Fruit fly (Drosophila melanogaster) whole organism, pupa: Measurements from ENCODE around the gene Fst.
"Not testable (repeated sequence)": the region's sequence is repeated elsewhere in the genome, so short reads cannot be mapped to it uniquely, and the experiment has no call there.

ENCODE experiments used
- CG10348 ChIP-seq: fragments of 200-800 bp; sonication (Bioruptor generic); IDR thresholded peaks from 2 replicates; pipeline ENCODE4 v1.3.6; 2022; ENCODE audit warnings: missing biosample characterization, missing genetic modification characterization
- CG12605 ChIP-seq: fragments of 200-800 bp; sonication (Bioruptor generic); IDR thresholded peaks from 2 replicates; pipeline ENCODE4 v1.3.6; 2022; ENCODE audit warnings: missing biosample characterization, missing genetic modification characterization
- CG13204 ChIP-seq: fragments of 200-800 bp; sonication (Bioruptor generic); optimal IDR thresholded peaks from 2 replicates; lab custom pipeline; 2018; ENCODE audit warnings: missing biosample characterization, mild to moderate bottlenecking, missing genetic modification characterization, moderate library complexity
- CG14655 ChIP-seq: fragments of 200-800 bp; sonication (Bioruptor generic); optimal IDR thresholded peaks from 3 replicates; lab custom pipeline; 2017; ENCODE audit warnings: mild to moderate bottlenecking, missing biosample characterization, missing genetic modification reagents, missing genetic modification characterization
- CG15710 ChIP-seq: fragments of 200-800 bp; sonication (Bioruptor generic); optimal IDR thresholded peaks from 2 replicates; lab custom pipeline; 2018; ENCODE audit warnings: missing biosample characterization, mild to moderate bottlenecking, missing genetic modification characterization, moderate library complexity
- CG17806 ChIP-seq: fragments of 200-800 bp; sonication (Bioruptor generic); optimal IDR thresholded peaks from 2 replicates; lab custom pipeline; 2018; ENCODE audit warnings: missing biosample characterization, mild to moderate bottlenecking, missing genetic modification characterization, moderate library complexity
- CG32121 ChIP-seq: fragments of 200-800 bp; sonication (Bioruptor generic); IDR thresholded peaks from 2 replicates; pipeline ENCODE4 v1.3.6; 2022; ENCODE audit warnings: missing biosample characterization, missing genetic modification characterization
- CG34367 ChIP-seq: fragments of 200-800 bp; sonication (Bioruptor generic); optimal IDR thresholded peaks from 2 replicates; lab custom pipeline; 2018; ENCODE audit warnings: missing biosample characterization, mild to moderate bottlenecking, missing genetic modification characterization
- CG4496 ChIP-seq: fragments of 200-800 bp; sonication (Bioruptor generic); IDR thresholded peaks from 3 replicates; pipeline ENCODE4 v1.3.6; 2022; ENCODE audit warnings: missing biosample characterization, missing genetic modification characterization
- CG8159 ChIP-seq: fragments of 200-800 bp; sonication (Bioruptor generic); optimal IDR thresholded peaks from 3 replicates; lab custom pipeline; 2018; ENCODE audit warnings: missing biosample characterization, mild to moderate bottlenecking, missing genetic modification characterization, moderate library complexity
- CG8301 ChIP-seq: fragments of 200-800 bp; sonication (Bioruptor generic); optimal IDR thresholded peaks from 2 replicates; lab custom pipeline; 2018; ENCODE audit warnings: missing biosample characterization, mild to moderate bottlenecking, missing genetic modification characterization
- CG9948 ChIP-seq: fragments of 200-800 bp; sonication (Bioruptor generic); optimal IDR thresholded peaks from 2 replicates; lab custom pipeline; 2018; ENCODE audit warnings: missing biosample characterization, mild to moderate bottlenecking, missing genetic modification characterization, moderate library complexity
- D1 ChIP-seq: fragments of 200-800 bp; sonication (Bioruptor generic); optimal IDR thresholded peaks from 2 replicates; lab custom pipeline; 2018; ENCODE audit warnings: missing biosample characterization, mild to moderate bottlenecking, missing genetic modification characterization, moderate library complexity
- EcR ChIP-seq: fragments of 200-800 bp; sonication (Bioruptor generic); optimal IDR thresholded peaks from 3 replicates; lab custom pipeline; 2019; ENCODE audit warnings: missing biosample characterization, missing genetic modification characterization, mild to moderate bottlenecking, moderate library complexity, missing genetic modification reagents
- Ets98B ChIP-seq: fragments of 200-800 bp; sonication (Bioruptor generic); IDR thresholded peaks from 2 replicates; pipeline ENCODE4 v1.3.6; 2022; ENCODE audit warnings: missing biosample characterization, missing genetic modification characterization
- Pif1A ChIP-seq: fragments of 200-800 bp; sonication (Bioruptor generic); optimal IDR thresholded peaks from 3 replicates; lab custom pipeline; 2016; ENCODE audit warnings: missing biosample characterization, missing genetic modification characterization
- Pif1B ChIP-seq: fragments of 200-800 bp; sonication (Bioruptor generic); optimal IDR thresholded peaks from 3 replicates; lab custom pipeline; 2016; ENCODE audit warnings: missing biosample characterization, missing genetic modification characterization
- Snoo ChIP-seq: fragments of 200-800 bp; sonication (Bioruptor generic); optimal IDR thresholded peaks from 3 replicates; lab custom pipeline; 2017; ENCODE audit warnings: missing biosample characterization, mild to moderate bottlenecking, missing genetic modification characterization, inconsistent platforms
- fd96Ca ChIP-seq: fragments of 200-800 bp; sonication (Bioruptor generic); IDR thresholded peaks from 3 replicates; pipeline ENCODE4 v1.3.6; 2022; ENCODE audit warnings: missing biosample characterization, missing genetic modification characterization
- gl ChIP-seq: fragments of 200-800 bp; sonication (Bioruptor generic); optimal IDR thresholded peaks from 2 replicates; lab custom pipeline; 2018; ENCODE audit warnings: missing biosample characterization, mild to moderate bottlenecking, missing genetic modification characterization
- rn ChIP-seq: fragments of 200-800 bp; sonication (Bioruptor generic); IDR thresholded peaks from 2 replicates; pipeline ENCODE4 v1.3.6; 2022; ENCODE audit warnings: missing biosample characterization, missing genetic modification characterization

Fst gene

DNA sequence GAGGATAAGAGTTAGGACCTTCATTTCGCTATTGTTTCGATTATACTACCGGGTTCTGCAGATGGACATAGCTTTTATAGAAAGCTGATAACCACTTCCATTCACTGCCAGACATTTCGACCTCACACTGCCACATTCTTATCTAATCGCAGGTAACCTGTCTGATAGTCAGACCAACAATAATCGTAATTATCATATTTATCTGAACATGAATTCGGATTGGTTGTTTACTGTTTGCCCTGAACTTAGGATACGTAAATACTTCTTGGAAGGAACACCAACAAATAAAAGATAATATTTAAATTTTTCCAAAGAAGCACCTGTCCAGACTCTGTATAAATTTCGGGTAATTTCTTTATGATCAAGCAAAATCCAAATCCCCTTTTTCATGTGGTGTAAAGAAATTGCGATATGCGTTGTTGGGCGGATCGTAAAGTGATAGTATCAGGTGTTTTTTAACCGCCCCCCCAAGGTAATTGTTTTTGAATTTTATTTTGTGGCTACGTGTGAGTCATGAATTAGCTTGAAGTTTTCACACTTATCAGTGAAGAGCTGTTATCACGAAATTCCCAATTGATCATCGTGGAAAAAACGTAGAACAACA is at the start of gene Fst:
TSS of gene Fst (minus strand) at position 51 of the 604 bp plus-strand sequence.
- TF ChIP-seq Ets98B (GFP tag; lab: Robert Waterston, UW) (no peak), CG10348 (GFP tag; lab: Robert Waterston, UW) (no peak), Pif1B (no peak), CG8159 (no peak), Pif1A (GFP tag; lab: Kevin White, UChicago) (no peak), Snoo (tag; lab: Kevin White, UChicago) (no peak), fd96Ca (GFP tag; lab: Robert Waterston, UW) (no peak)

DNA sequence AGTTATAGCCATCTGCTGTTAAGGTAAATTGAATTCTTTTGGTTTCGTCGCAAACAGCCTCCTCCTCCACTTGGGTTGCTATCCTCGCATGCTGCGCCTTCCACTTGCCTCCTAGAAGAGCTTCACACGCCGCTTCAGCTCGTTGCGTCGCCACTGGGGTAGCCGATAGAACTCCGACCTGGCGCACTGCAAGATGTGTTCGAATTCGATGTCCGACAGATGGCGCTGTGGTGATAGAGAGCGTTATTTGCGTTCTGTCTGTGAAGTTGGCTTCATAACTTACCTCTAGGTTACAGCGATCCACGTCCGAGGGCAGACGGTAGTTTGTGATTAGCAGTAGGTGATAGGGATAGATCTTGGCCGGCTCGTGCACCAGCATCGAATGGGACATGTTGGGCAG is 49.0 kb upstream of the Fst start:
- TF ChIP-seq CG13204 (GFP tag; lab: Kevin White, UChicago) (no peak), CG8301 (no peak), CG14655 (GFP tag; lab: Kevin White, UChicago) (no peak), CG17806 (tag; lab: Kevin White, UChicago) (no peak), rn (GFP tag; lab: Robert Waterston, UW) (no peak), Ets98B (GFP tag; lab: Robert Waterston, UW) (no peak), CG4496 (GFP tag; lab: Robert Waterston, UW) (no peak), EcR (GFP tag; lab: Kevin White, UChicago) (no peak), Snoo (tag; lab: Kevin White, UChicago) (no peak), CG10348 (GFP tag; lab: Robert Waterston, UW) (no peak), D1 (no peak), CG15710 (no peak)

DNA sequence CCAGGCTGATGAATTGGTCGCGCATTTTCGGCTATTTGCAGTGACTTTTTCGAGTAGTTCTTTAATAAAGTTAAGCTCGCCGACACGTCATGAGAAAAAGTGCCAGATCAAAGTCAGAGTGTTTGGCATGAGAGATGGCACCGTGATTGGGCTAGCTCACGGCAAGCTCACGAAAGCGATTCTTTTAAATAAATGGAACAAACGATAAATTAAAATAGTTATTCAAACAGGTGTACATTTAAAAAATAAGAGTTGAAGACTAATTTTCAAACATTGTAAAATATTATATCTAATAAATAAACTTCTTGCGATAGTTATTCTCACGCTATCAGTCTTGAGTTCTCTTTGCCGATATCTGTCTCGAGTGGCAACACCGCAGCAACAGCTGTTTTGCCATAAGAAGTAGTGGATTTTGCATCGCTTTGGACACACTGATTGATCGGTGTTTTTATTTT is 46.7 kb upstream of the Fst start, which contains the start of the genes Unc-115b, p24-2 and CG32939:
TSS of gene Unc-115b (minus strand) at position 101 of the 455 bp plus-strand sequence.
TSS of gene p24-2 (minus strand) at position 120 of the 455 bp plus-strand sequence.
TSS of gene CG32939 (plus strand) at position 405 of the 455 bp plus-strand sequence.
- TF ChIP-seq Pif1A (GFP tag; lab: Kevin White, UChicago); gl (tag; lab: Kevin White, UChicago); CG14655 (GFP tag; lab: Kevin White, UChicago): not testable (repeated sequence)

DNA sequence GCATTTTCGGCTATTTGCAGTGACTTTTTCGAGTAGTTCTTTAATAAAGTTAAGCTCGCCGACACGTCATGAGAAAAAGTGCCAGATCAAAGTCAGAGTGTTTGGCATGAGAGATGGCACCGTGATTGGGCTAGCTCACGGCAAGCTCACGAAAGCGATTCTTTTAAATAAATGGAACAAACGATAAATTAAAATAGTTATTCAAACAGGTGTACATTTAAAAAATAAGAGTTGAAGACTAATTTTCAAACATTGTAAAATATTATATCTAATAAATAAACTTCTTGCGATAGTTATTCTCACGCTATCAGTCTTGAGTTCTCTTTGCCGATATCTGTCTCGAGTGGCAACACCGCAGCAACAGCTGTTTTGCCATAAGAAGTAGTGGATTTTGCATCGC is 39.4 kb upstream of the Fst start, which contains the start of the genes eca and CG18542:
TSS of gene eca (minus strand) at position 101 of the 400 bp plus-strand sequence.
TSS of gene CG18542 (plus strand) at position 385 of the 400 bp plus-strand sequence.
- TF ChIP-seq Pif1B; rn (GFP tag; lab: Robert Waterston, UW); CG14655 (GFP tag; lab: Kevin White, UChicago): not testable (repeated sequence)
- TF ChIP-seq, all 21 proteins: peak for 0; not testable (repeated sequence) for 21

DNA sequence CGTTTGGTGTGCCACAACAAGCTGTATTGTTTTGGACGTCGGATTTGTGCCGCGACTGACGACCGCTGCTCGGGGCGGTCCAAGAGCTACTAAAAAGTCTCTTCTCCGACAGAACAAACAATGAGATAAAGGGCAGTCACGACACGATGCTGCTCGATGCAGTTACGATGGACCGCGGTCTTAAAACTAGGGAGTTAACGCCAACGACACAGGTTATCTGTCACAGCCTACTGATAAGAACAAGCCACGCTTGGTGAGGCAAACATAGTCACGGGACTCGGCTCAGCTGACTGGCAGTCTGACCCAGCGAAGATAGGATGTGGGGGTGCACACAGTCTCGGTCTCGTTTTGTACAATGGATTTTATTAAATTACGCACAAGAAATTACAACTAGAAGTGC is 38.2 kb upstream of the Fst start, which contains the start of gene CG9444:
TSS of gene CG9444 (minus strand) at position 140 of the 400 bp plus-strand sequence.
- TF ChIP-seq EcR (GFP tag; lab: Kevin White, UChicago) (no peak), Pif1A (GFP tag; lab: Kevin White, UChicago) (no peak), CG4496 (GFP tag; lab: Robert Waterston, UW) (no peak), fd96Ca (GFP tag; lab: Robert Waterston, UW) (no peak), CG17806 (tag; lab: Kevin White, UChicago) (no peak), CG9948 (tag; lab: Kevin White, UChicago) (no peak), D1 (no peak), CG8301 (no peak), CG34367 (tag; lab: Kevin White, UChicago) (no peak)

DNA sequence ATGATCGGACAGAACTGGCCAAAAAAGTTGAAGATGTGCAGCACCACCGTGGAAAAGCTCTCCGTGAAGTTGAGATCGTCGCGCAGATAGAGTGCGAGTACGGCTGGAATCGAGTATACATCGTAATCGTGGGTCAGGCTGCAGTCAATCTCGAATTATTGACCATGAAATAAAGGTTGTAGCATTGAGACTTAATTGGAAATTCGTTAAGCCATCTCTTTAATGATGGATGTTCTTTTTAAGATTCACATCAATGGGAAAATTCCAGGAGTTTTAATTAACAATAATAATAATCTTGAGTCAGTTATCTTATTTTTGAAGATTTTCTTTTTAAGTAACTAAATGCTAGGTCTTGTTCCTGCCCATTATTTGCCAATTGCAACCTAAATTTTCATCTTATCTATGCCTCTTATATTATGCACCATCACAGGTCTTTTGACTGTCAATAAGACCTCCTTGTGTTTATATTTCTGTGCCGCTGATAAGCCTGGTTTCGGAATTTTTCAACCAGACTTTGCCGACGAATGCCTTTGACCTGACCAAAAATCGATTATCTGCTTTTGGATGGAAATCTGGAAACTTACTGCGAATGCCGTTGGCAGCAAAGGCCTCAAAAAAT is 37.2 kb upstream of the Fst start:
- TF ChIP-seq Ets98B (GFP tag; lab: Robert Waterston, UW) = no peak
- no peak for TF ChIP-seq gl (tag; lab: Kevin White, UChicago)

DNA sequence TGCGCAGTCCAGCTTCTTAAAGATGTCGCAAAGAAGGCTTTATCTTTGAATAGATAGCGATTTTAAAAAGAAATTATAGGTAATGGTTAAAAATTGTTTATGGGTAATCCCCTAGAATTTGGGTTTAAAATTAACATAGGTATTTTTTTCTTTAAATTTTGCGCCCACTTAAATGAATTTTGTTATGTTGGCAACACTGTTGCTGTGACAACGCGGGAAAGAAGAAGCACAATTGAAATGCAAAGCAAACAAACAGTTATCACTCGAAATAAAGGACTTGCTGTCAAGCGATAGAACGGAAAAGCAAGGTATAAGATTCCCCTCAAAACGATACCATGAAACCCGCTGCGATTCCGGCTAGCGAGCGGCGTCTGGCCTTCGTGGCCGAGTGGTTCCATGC is 33.8 kb upstream of the Fst start, which contains the start of gene nmdyn-D7:
TSS of gene nmdyn-D7 (plus strand) at position 194 of the 400 bp plus-strand sequence.
- no peak for TF ChIP-seq CG8301
- no peak for TF ChIP-seq Snoo (tag; lab: Kevin White, UChicago)
- no peak for TF ChIP-seq Pif1A (GFP tag; lab: Kevin White, UChicago)
- no peak for TF ChIP-seq CG13204 (GFP tag; lab: Kevin White, UChicago)
- TF ChIP-seq Pif1B = no peak
- no peak for TF ChIP-seq Ets98B (GFP tag; lab: Robert Waterston, UW)
- no peak for TF ChIP-seq fd96Ca (GFP tag; lab: Robert Waterston, UW)
- no peak for TF ChIP-seq rn (GFP tag; lab: Robert Waterston, UW)
- TF ChIP-seq CG10348 (GFP tag; lab: Robert Waterston, UW) = no peak
- TF ChIP-seq gl (tag; lab: Kevin White, UChicago) = no peak
- TF ChIP-seq CG15710 = no peak
- TF ChIP-seq CG4496 (GFP tag; lab: Robert Waterston, UW) = no peak
- TF ChIP-seq EcR (GFP tag; lab: Kevin White, UChicago) = no peak
- TF ChIP-seq CG8159 = no peak
- TF ChIP-seq CG14655 (GFP tag; lab: Kevin White, UChicago) = no peak
- no peak for TF ChIP-seq D1
- TF ChIP-seq CG32121 = no peak
- no peak for TF ChIP-seq CG12605 (GFP tag; lab: Robert Waterston, UW)
- no peak for TF ChIP-seq CG9948 (tag; lab: Kevin White, UChicago)
